Worm (Caenorhabditis elegans) whole organism, early embryonic: ENCODE measurements around the gene C36C9.11.
"Not testable (repeated sequence)": the region's sequence is repeated elsewhere in the genome, so short reads cannot be mapped to it uniquely, and the experiment has no call there.

Source experiments
- B0310.2 ChIP-seq: sonication (generic microtip); optimal IDR thresholded peaks from 2 replicates; lab custom pipeline; 2016; ENCODE audit warnings: mild to moderate bottlenecking, missing genetic modification characterization, missing compliant biosample characterization
- F13C5.2 ChIP-seq: sonication (generic microtip); optimal IDR thresholded peaks from 2 replicates; lab custom pipeline; 2017; ENCODE audit warnings: mild to moderate bottlenecking, missing genetic modification characterization, inconsistent platforms, missing compliant biosample characterization
- aly-1 ChIP-seq: sonication (generic microtip); optimal IDR thresholded peaks from 2 replicates; lab custom pipeline; 2016; ENCODE audit warnings: missing genetic modification characterization, missing compliant biosample characterization
- ama-1 ChIP-seq: fragments of 150-350 bp; optimal IDR thresholded peaks from 2 replicates; lab custom pipeline; 2014
- ceh-13 ChIP-seq: fragments of 200-800 bp; sonication (Bioruptor generic); optimal IDR thresholded peaks from 2 replicates; lab custom pipeline; 2018; ENCODE audit warnings: mild to moderate bottlenecking, missing genetic modification characterization, missing compliant biosample characterization
- ceh-36 ChIP-seq: sonication (generic microtip); optimal IDR thresholded peaks from 2 replicates; lab custom pipeline; 2016; ENCODE audit warnings: missing genetic modification characterization, inconsistent platforms, missing compliant biosample characterization
- ets-7 ChIP-seq: sonication (generic microtip); optimal IDR thresholded peaks from 2 replicates; lab custom pipeline; 2016; ENCODE audit warnings: missing genotype, missing genetic modification characterization, missing compliant biosample characterization
- flt-1 ChIP-seq: fragments of 200-800 bp; sonication (Bioruptor generic); IDR thresholded peaks from 2 replicates; pipeline ENCODE4 v1.3.6; 2022; ENCODE audit warnings: missing genetic modification characterization, missing compliant biosample characterization
- hmbx-1 ChIP-seq: sonication (generic microtip); optimal IDR thresholded peaks from 2 replicates; lab custom pipeline; 2016; ENCODE audit warnings: mild to moderate bottlenecking, missing genetic modification characterization, missing compliant biosample characterization
- hmg-4 ChIP-seq: fragments of 200-800 bp; sonication (Bioruptor generic); optimal IDR thresholded peaks from 2 replicates; lab custom pipeline; 2018; ENCODE audit warnings: mild to moderate bottlenecking, missing genetic modification characterization, missing compliant biosample characterization
- hnd-1 ChIP-seq: sonication (generic microtip); optimal IDR thresholded peaks from 2 replicates; lab custom pipeline; 2016; ENCODE audit warnings: missing genetic modification characterization, missing compliant biosample characterization
- pes-1 ChIP-seq: fragments of 200-800 bp; sonication (Bioruptor generic); IDR thresholded peaks from 2 replicates; pipeline ENCODE4 v1.3.6; 2022; ENCODE audit warnings: missing genetic modification reagents, missing genetic modification characterization, missing compliant biosample characterization
- scrt-1 ChIP-seq: fragments of 200-800 bp; sonication (Bioruptor generic); IDR thresholded peaks from 2 replicates; pipeline ENCODE4 v1.3.6; 2022; ENCODE audit warnings: missing genetic modification characterization, missing compliant biosample characterization
- sea-1 ChIP-seq: fragments of 200-800 bp; sonication (Bioruptor generic); conservative IDR thresholded peaks from 2 replicates; pipeline ENCODE4 v1.3.6; 2022; ENCODE audit warnings: missing genetic modification characterization, missing compliant biosample characterization
- tbx-11 ChIP-seq: fragments of 200-800 bp; sonication (Bioruptor generic); IDR thresholded peaks from 2 replicates; pipeline ENCODE4 v1.3.6; 2022; ENCODE audit warnings: missing genetic modification characterization, missing compliant biosample characterization
- tbx-37 ChIP-seq: fragments of 200-800 bp; sonication (Bioruptor generic); conservative IDR thresholded peaks from 2 replicates; pipeline ENCODE4 v1.3.6; 2022; ENCODE audit warnings: missing genetic modification reagents, missing genetic modification characterization, missing compliant biosample characterization
- tra-4 ChIP-seq: sonication (generic microtip); optimal IDR thresholded peaks from 2 replicates; lab custom pipeline; 2017; ENCODE audit warnings: missing genetic modification characterization, missing compliant biosample characterization

The C36C9.11 gene

ce11 chrX:1674056-1674455 lies 13.1 kb upstream of the C36C9.11 start, which contains the start of gene tbx-31:
tbx-31 (minus strand) TSS chrX:1674156.
- no peak for TF ChIP-seq flt-1
- TF ChIP-seq tbx-11 (GFP tag; lab: Robert Waterston, UW), result no peak
- TF ChIP-seq pes-1 (GFP tag; lab: Robert Waterston, UW), result no peak
- no peak for TF ChIP-seq hmg-4 (GFP tag; lab: Kevin White, UChicago)
- TF ChIP-seq tra-4 (tag; lab: Kevin White, UChicago), result no peak
- no peak for TF ChIP-seq hmbx-1 (tag; lab: Kevin White, UChicago)
- no peak for TF ChIP-seq scrt-1
- TF ChIP-seq ceh-13 (GFP tag; lab: Kevin White, UChicago), result no peak
- no peak for TF ChIP-seq hnd-1
- no peak for TF ChIP-seq F13C5.2 (tag; lab: Kevin White, UChicago)
- TF ChIP-seq ama-1 (lab: Kevin White, UChicago), result no peak

DNA sequence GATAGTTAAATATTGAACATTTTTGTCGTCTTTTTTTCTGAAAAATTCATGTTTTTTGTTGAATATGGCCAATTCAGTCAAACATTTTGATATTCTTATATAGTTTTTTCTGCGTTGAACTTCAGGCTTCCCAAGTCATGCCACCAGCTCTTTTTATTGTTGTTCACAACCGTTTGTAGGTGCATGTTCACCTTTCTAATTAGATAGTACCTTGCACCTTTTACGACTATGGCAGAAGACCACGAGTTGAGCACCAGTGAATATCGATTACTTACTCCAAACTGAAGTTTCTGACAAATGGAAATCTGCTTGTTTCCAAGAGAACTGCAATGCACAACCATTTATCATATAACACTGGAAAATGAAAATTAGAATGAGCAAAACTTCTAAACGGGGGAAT lies 11.3 kb upstream of the C36C9.11 start:
- TF ChIP-seq ets-7 (tag; lab: Kevin White, UChicago) (no peak), flt-1 (no peak), hmbx-1 (tag; lab: Kevin White, UChicago) (no peak), sea-1 (no peak), aly-1 (tag; lab: Kevin White, UChicago) (no peak), ama-1 (lab: Kevin White, UChicago) (no peak), tbx-37 (GFP tag; lab: Robert Waterston, UW) (no peak)

- TF ChIP-seq ceh-13 (GFP tag; lab: Kevin White, UChicago) (no peak), aly-1 (tag; lab: Kevin White, UChicago) (no peak), hmg-4 (GFP tag; lab: Kevin White, UChicago) (no peak), ama-1 (lab: Kevin White, UChicago) (no peak), flt-1 (no peak), tbx-11 (GFP tag; lab: Robert Waterston, UW) (no peak), scrt-1 (no peak), B0310.2 (no peak), hnd-1 (no peak), hmbx-1 (tag; lab: Kevin White, UChicago) (no peak), F13C5.2 (tag; lab: Kevin White, UChicago) (no peak)
These were observed 9.2 kb upstream of the C36C9.11 start, which contains the start of gene fbxa-170 for ce11 chrX:1678021-1678420. fbxa-170 (minus strand) TSS chrX:1678121.

DNA sequence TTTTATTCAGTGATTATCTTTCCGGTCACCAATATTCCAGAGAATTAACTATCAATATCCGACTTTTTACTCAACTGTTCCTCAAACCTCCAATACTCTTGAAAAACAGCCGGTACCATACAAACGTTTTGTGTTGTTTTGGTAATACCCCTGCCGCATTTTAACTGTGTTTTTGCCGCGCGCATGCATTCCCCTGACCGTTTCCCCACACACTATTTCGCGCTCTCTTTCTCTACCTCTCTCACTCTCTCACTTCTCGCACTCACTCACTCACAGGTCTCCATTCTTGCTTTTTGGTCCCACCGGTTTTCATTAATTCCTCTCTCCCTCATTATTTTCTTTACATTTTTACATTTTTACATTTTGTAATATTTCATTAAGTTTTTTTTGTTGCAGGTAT lies 4.6 kb upstream of the C36C9.11 start, which contains the start of gene meg-4:
Gene meg-4 (plus strand): TSS at position 397 of the 400 bp plus-strand sequence.
- TF ChIP-seq flt-1 (no peak), tbx-11 (GFP tag; lab: Robert Waterston, UW) (no peak), ama-1 (lab: Kevin White, UChicago) (no peak), tbx-37 (GFP tag; lab: Robert Waterston, UW) (no peak), hmg-4 (GFP tag; lab: Kevin White, UChicago) (no peak), B0310.2 (no peak), ceh-36 (tag; lab: Kevin White, UChicago) (no peak), scrt-1 (no peak), F13C5.2 (tag; lab: Kevin White, UChicago) (no peak), tra-4 (tag; lab: Kevin White, UChicago) (no peak), pes-1 (GFP tag; lab: Robert Waterston, UW) (no peak), hnd-1 (no peak), ceh-13 (GFP tag; lab: Kevin White, UChicago) (no peak)

- not testable (repeated sequence) for TF ChIP-seq B0310.2; ceh-13 (GFP tag; lab: Kevin White, UChicago); ets-7 (tag; lab: Kevin White, UChicago)
These were observed 2.8 kb downstream of the C36C9.11 start, which contains the start of gene C36C9.12 for ce11 chrX:1689996-1690395. C36C9.12 (minus strand) TSS chrX:1690096.

DNA sequence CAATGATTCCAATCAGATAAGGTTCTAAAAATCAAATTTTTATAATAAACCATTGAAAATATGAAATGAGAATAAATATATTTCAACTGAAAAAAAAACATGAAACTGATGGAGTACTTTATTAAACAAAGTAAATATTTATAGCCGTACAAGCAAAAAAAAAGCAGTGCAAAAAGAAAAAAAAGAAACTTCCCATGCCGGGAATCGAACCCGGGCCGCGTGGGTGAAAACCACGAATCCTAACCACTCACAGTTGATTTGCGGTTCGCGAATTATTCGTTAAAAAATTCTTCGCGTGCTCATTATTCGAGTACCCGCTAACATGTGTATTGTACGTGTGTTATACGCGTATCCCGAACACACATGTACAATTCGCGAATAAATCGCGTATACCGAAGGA lies 3.7 kb downstream of the C36C9.11 start, which contains the start of gene C36C9.6:
Gene C36C9.6 (minus strand): TSS at position 101 of the 400 bp plus-strand sequence.
- TF ChIP-seq hmg-4 (GFP tag; lab: Kevin White, UChicago); ets-7 (tag; lab: Kevin White, UChicago); F13C5.2 (tag; lab: Kevin White, UChicago): not testable (repeated sequence)

- TF ChIP-seq ets-7 (tag; lab: Kevin White, UChicago); F13C5.2 (tag; lab: Kevin White, UChicago); hmg-4 (GFP tag; lab: Kevin White, UChicago): not testable (repeated sequence)
These were observed 9.7 kb downstream of the C36C9.11 start, which contains the start of gene C36C9.4 for ce11 chrX:1696879-1697278. C36C9.4 (minus strand) TSS chrX:1696979.

- no peak for TF ChIP-seq ama-1 (lab: Kevin White, UChicago)
- TF ChIP-seq scrt-1, result no peak
- TF ChIP-seq hmg-4 (GFP tag; lab: Kevin White, UChicago), result no peak
- TF ChIP-seq ceh-36 (tag; lab: Kevin White, UChicago), result no peak
- TF ChIP-seq tbx-37 (GFP tag; lab: Robert Waterston, UW), result no peak
- TF ChIP-seq sea-1, result no peak
- TF ChIP-seq hmbx-1 (tag; lab: Kevin White, UChicago), result no peak
- TF ChIP-seq tra-4 (tag; lab: Kevin White, UChicago), result no peak
- no peak for TF ChIP-seq B0310.2
- no peak for TF ChIP-seq tbx-11 (GFP tag; lab: Robert Waterston, UW)
These were observed 11.3 kb downstream of the C36C9.11 start for ce11 chrX:1698476-1698875.
